Worm (Caenorhabditis elegans): ENCODE data around the gene F11D11.4.

ce11 chrV:18787417-18787918, 26.3 kb downstream of the F11D11.4 start, which contains the start of gene Y17D7B.2:
- TF ChIP-seq syd-9 (tag; optimal IDR thresholded peaks at IDR 0.05) (no peak), eyg-1 (tag; optimal IDR thresholded peaks at IDR 0.05) (no peak), nfya-1 (tag; optimal IDR thresholded peaks at IDR 0.05) (no peak), odd-2 (tag; optimal IDR thresholded peaks at IDR 0.05) (no peak), unc-55 (GFP tag; optimal IDR thresholded peaks at IDR 0.05) (no peak)
